Fruit fly (Drosophila melanogaster) whole organism, embryonic: ENCODE measurements around the gene dyw.

Experiments
- CG11695 ChIP-seq: fragments of 200-800 bp; sonication (Bioruptor generic); IDR thresholded peaks from 3 replicates; pipeline ENCODE4 v1.3.6; 2022; ENCODE audit warnings: missing biosample characterization, missing genetic modification characterization
- CG11696 ChIP-seq: fragments of 200-800 bp; sonication (Bioruptor generic); IDR thresholded peaks from 2 replicates; pipeline ENCODE4 v1.3.6; 2022; ENCODE audit warnings: missing biosample characterization, missing genetic modification characterization
- CG11723 ChIP-seq: fragments of 200-800 bp; sonication (Bioruptor generic); optimal IDR thresholded peaks from 2 replicates; lab custom pipeline; 2017; ENCODE audit warnings: missing biosample characterization, mild to moderate bottlenecking, missing genetic modification characterization
- CG13624 ChIP-seq: fragments of 200-800 bp; sonication (Bioruptor generic); optimal IDR thresholded peaks from 2 replicates; lab custom pipeline; 2016; ENCODE audit warnings: missing biosample characterization, missing genetic modification characterization
- CG15011 ChIP-seq: fragments of 200-800 bp; sonication (Bioruptor generic); optimal IDR thresholded peaks from 3 replicates; lab custom pipeline; 2018; ENCODE audit warnings: missing biosample characterization, mild to moderate bottlenecking, missing genetic modification characterization
- CG1603 ChIP-seq: fragments of 200-800 bp; sonication (Bioruptor generic); optimal IDR thresholded peaks from 2 replicates; lab custom pipeline; 2019; ENCODE audit warnings: missing biosample characterization, mild to moderate bottlenecking, missing genetic modification characterization, moderate library complexity
- CG16779 ChIP-seq: fragments of 200-800 bp; sonication (Bioruptor generic); IDR thresholded peaks from 2 replicates; pipeline ENCODE4 v1.3.6; 2022; ENCODE audit warnings: missing biosample characterization, missing genetic modification characterization
- CG16813 ChIP-seq: fragments of 200-800 bp; sonication (Bioruptor generic); IDR thresholded peaks from 3 replicates; pipeline ENCODE4 v1.3.6; 2022; ENCODE audit warnings: missing biosample characterization, missing genetic modification characterization; ENCODE audit not compliant: partially characterized antibody
- CG17186 ChIP-seq: fragments of 200-800 bp; sonication (Bioruptor generic); optimal IDR thresholded peaks from 3 replicates; lab custom pipeline; 2017; ENCODE audit warnings: missing biosample characterization, missing genetic modification reagents, missing genetic modification characterization
- CG18011 ChIP-seq: fragments of 200-800 bp; sonication (Bioruptor generic); optimal IDR thresholded peaks from 2 replicates; lab custom pipeline; 2017; ENCODE audit warnings: missing biosample characterization, missing genetic modification characterization, mild to moderate bottlenecking, moderate library complexity, missing genotype
- CG18476 ChIP-seq: fragments of 200-800 bp; sonication (Bioruptor generic); optimal IDR thresholded peaks from 2 replicates; lab custom pipeline; 2016; ENCODE audit warnings: missing biosample characterization, mild to moderate bottlenecking, missing genetic modification characterization
- CG18599 ChIP-seq: fragments of 200-800 bp; sonication (Bioruptor generic); optimal IDR thresholded peaks from 3 replicates; lab custom pipeline; 2017; ENCODE audit warnings: missing biosample characterization, missing genetic modification characterization, mild to moderate bottlenecking, moderate library complexity, missing genetic modification reagents
- CG31441 ChIP-seq: fragments of 200-800 bp; sonication (Bioruptor generic); IDR thresholded peaks from 2 replicates; pipeline ENCODE4 v1.3.6; 2022; ENCODE audit warnings: missing biosample characterization, missing genetic modification characterization
- CG3163 ChIP-seq: fragments of 200-800 bp; sonication (Bioruptor generic); optimal IDR thresholded peaks from 3 replicates; lab custom pipeline; 2016; ENCODE audit warnings: missing biosample characterization, missing genetic modification characterization
- CG4404 ChIP-seq: fragments of 200-800 bp; sonication (Bioruptor generic); IDR thresholded peaks from 2 replicates; pipeline ENCODE4 v1.3.6; 2022; ENCODE audit warnings: missing biosample characterization, missing genetic modification characterization
- CG4854 ChIP-seq: fragments of 200-800 bp; sonication (Bioruptor generic); optimal IDR thresholded peaks from 2 replicates; lab custom pipeline; 2016; ENCODE audit warnings: missing biosample characterization, missing genetic modification characterization, inconsistent platforms
- CG6683 ChIP-seq: fragments of 200-800 bp; sonication (Bioruptor generic); optimal IDR thresholded peaks from 2 replicates; lab custom pipeline; 2017; ENCODE audit warnings: missing biosample characterization, mild to moderate bottlenecking, missing genetic modification characterization, missing genetic modification reagents
- CG7556 ChIP-seq: fragments of 200-800 bp; sonication (Bioruptor generic); optimal IDR thresholded peaks from 2 replicates; lab custom pipeline; 2017; ENCODE audit warnings: missing biosample characterization, mild to moderate bottlenecking, missing genetic modification characterization
- CG9215 ChIP-seq: fragments of 200-800 bp; sonication (Bioruptor generic); IDR thresholded peaks from 2 replicates; pipeline ENCODE4 v1.3.6; 2022; ENCODE audit warnings: missing biosample characterization, missing genetic modification characterization
- CG9797 ChIP-seq: fragments of 200-800 bp; sonication (Bioruptor generic); optimal IDR thresholded peaks from 3 replicates; lab custom pipeline; 2018; ENCODE audit warnings: missing biosample characterization, mild to moderate bottlenecking, missing genetic modification characterization
- CHES-1-like ChIP-seq: fragments of 200-800 bp; sonication (Bioruptor generic); optimal IDR thresholded peaks from 2 replicates; lab custom pipeline; 2016; ENCODE audit warnings: missing biosample characterization, missing genetic modification characterization
- D19A ChIP-seq: fragments of 200-800 bp; optimal IDR thresholded peaks from 3 replicates; lab custom pipeline; 2019; ENCODE audit warnings: missing biosample characterization, mild to moderate bottlenecking, missing genetic modification characterization, moderate library complexity
- Deaf1 ChIP-seq: fragments of 200-800 bp; optimal IDR thresholded peaks from 3 replicates; lab custom pipeline; 2019; ENCODE audit warnings: missing biosample characterization, mild to moderate bottlenecking, missing genetic modification characterization, moderate library complexity
- Fer2 ChIP-seq: fragments of 200-800 bp; sonication (Bioruptor generic); optimal IDR thresholded peaks from 2 replicates; lab custom pipeline; 2018; ENCODE audit warnings: missing biosample characterization, mild to moderate bottlenecking, missing genetic modification characterization, moderate library complexity
- Gsc ChIP-seq: fragments of 200-800 bp; sonication (Bioruptor generic); IDR thresholded peaks from 2 replicates; pipeline ENCODE4 v1.3.6; 2022; ENCODE audit warnings: missing biosample characterization, missing genetic modification characterization
- NK7.1 ChIP-seq: fragments of 200-800 bp; sonication (Bioruptor generic); optimal IDR thresholded peaks from 3 replicates; lab custom pipeline; 2016; ENCODE audit warnings: missing biosample characterization, missing genetic modification characterization
- Oaz ChIP-seq: fragments of 200-800 bp; sonication (Bioruptor generic); IDR thresholded peaks from 2 replicates; pipeline ENCODE4 v1.3.6; 2022; ENCODE audit warnings: missing biosample characterization, missing genetic modification characterization
- Rx ChIP-seq: fragments of 200-800 bp; sonication (Bioruptor generic); IDR thresholded peaks from 2 replicates; pipeline ENCODE4 v1.3.6; 2022; ENCODE audit warnings: missing biosample characterization, missing genetic modification characterization
- Sox100B ChIP-seq: fragments of 200-800 bp; sonication (Bioruptor generic); optimal IDR thresholded peaks from 3 replicates; lab custom pipeline; 2018; ENCODE audit warnings: missing biosample characterization, mild to moderate bottlenecking, missing genetic modification characterization
- Sox102F ChIP-seq: fragments of 200-800 bp; sonication (Bioruptor generic); optimal IDR thresholded peaks from 2 replicates; lab custom pipeline; 2018; ENCODE audit warnings: missing biosample characterization, mild to moderate bottlenecking, missing genetic modification characterization, moderate library complexity
- Tbp ChIP-seq: fragments of >200 bp; optimal IDR thresholded peaks from 2 replicates; lab custom pipeline; 2018; ENCODE audit warnings: missing biosample characterization, missing genetic modification characterization
- br ChIP-seq: fragments of >200 bp; optimal IDR thresholded peaks from 2 replicates; lab custom pipeline; 2017
- corto ChIP-seq: fragments of 200-800 bp; sonication (Bioruptor generic); optimal IDR thresholded peaks from 2 replicates; lab custom pipeline; 2016; ENCODE audit warnings: missing biosample characterization, mild to moderate bottlenecking, missing genetic modification characterization, moderate library complexity
- crol ChIP-seq: fragments of 200-800 bp; sonication (Bioruptor generic); IDR thresholded peaks from 2 replicates; pipeline ENCODE4 v1.3.6; 2022; ENCODE audit warnings: missing biosample characterization, missing genetic modification characterization
- cwo ChIP-seq: fragments of 200-800 bp; sonication (Bioruptor generic); optimal IDR thresholded peaks from 3 replicates; lab custom pipeline; 2017; ENCODE audit warnings: missing biosample characterization, missing genetic modification characterization, mild to moderate bottlenecking, moderate library complexity, missing genetic modification reagents
- gcm2 ChIP-seq: fragments of 200-800 bp; sonication (Bioruptor generic); optimal IDR thresholded peaks from 2 replicates; lab custom pipeline; 2016; ENCODE audit warnings: missing biosample characterization, missing genetic modification characterization
- hkb ChIP-seq, 2 experiments: fragments of 200-800 bp in 1 of 2; fragments of >200 bp in 1 of 2; sonication (Bioruptor generic) in 1 of 2; IDR thresholded peaks in 1 of 2; optimal IDR thresholded peaks in 1 of 2; 2 replicates each; pipeline versions ENCODE4 v1.3.6 to Lab custom; 2017 to 2022; ENCODE audit warnings: missing biosample characterization in 1 of 2, missing genetic modification characterization in 1 of 2
- lov ChIP-seq, 2 experiments: fragments of 200-800 bp in 1 of 2; fragments of >200 bp in 1 of 2; sonication (Bioruptor generic) in 1 of 2; IDR thresholded peaks in 1 of 2; optimal IDR thresholded peaks in 1 of 2; 2 replicates in 1 of 2; 3 replicates in 1 of 2; pipeline versions ENCODE4 v1.3.6 to Lab custom; 2017 to 2022; ENCODE audit warnings: missing biosample characterization in 1 of 2, missing genetic modification characterization in 1 of 2
- luna ChIP-seq: fragments of 200-800 bp; sonication (Bioruptor generic); optimal IDR thresholded peaks from 2 replicates; lab custom pipeline; 2016; ENCODE audit warnings: missing biosample characterization, missing genetic modification characterization
- nau ChIP-seq: fragments of 200-800 bp; sonication (Bioruptor generic); optimal IDR thresholded peaks from 3 replicates; lab custom pipeline; 2017; ENCODE audit warnings: missing biosample characterization, mild to moderate bottlenecking, missing genetic modification characterization, missing genetic modification reagents
- oc ChIP-seq: fragments of 200-800 bp; sonication (Bioruptor generic); optimal IDR thresholded peaks from 2 replicates; lab custom pipeline; 2018; ENCODE audit warnings: missing biosample characterization, mild to moderate bottlenecking, missing genetic modification characterization, moderate library complexity
- odd ChIP-seq: fragments of 200-800 bp; sonication (Bioruptor generic); optimal IDR thresholded peaks from 2 replicates; lab custom pipeline; 2017; ENCODE audit warnings: missing biosample characterization, mild to moderate bottlenecking, missing genetic modification characterization
- pfk ChIP-seq: fragments of 200-800 bp; sonication (Bioruptor generic); optimal IDR thresholded peaks from 2 replicates; lab custom pipeline; 2018; ENCODE audit warnings: missing biosample characterization, mild to moderate bottlenecking, missing genetic modification characterization, moderate library complexity
- pita ChIP-seq: fragments of 200-800 bp; sonication (Bioruptor generic); optimal IDR thresholded peaks from 2 replicates; lab custom pipeline; 2017; ENCODE audit warnings: missing biosample characterization, mild to moderate bottlenecking, missing genetic modification characterization
- ranshi ChIP-seq: fragments of 200-800 bp; sonication (Bioruptor generic); IDR thresholded peaks from 2 replicates; pipeline ENCODE4 v1.3.6; 2022; ENCODE audit warnings: missing biosample characterization, missing genetic modification characterization
- ro ChIP-seq: fragments of 200-800 bp; sonication (Bioruptor generic); IDR thresholded peaks from 2 replicates; pipeline ENCODE4 v1.3.6; 2022; ENCODE audit warnings: missing biosample characterization, missing genetic modification characterization
- slp2 ChIP-seq: fragments of 200-800 bp; sonication (Bioruptor generic); optimal IDR thresholded peaks from 2 replicates; lab custom pipeline; 2016; ENCODE audit warnings: missing biosample characterization, missing genetic modification characterization
- sob ChIP-seq: fragments of 200-800 bp; sonication (Bioruptor generic); IDR thresholded peaks from 2 replicates; pipeline ENCODE4 v1.3.6; 2022; ENCODE audit warnings: missing biosample characterization, missing genetic modification characterization
- sqz ChIP-seq: fragments of 200-800 bp; sonication (Bioruptor generic); optimal IDR thresholded peaks from 3 replicates; lab custom pipeline; 2018; ENCODE audit warnings: missing biosample characterization, mild to moderate bottlenecking, missing genetic modification characterization
- sr ChIP-seq: fragments of 200-800 bp; sonication (Bioruptor generic); IDR thresholded peaks from 3 replicates; pipeline ENCODE4 v1.3.6; 2022; ENCODE audit warnings: missing biosample characterization, missing genetic modification characterization

Gene dyw

DNA sequence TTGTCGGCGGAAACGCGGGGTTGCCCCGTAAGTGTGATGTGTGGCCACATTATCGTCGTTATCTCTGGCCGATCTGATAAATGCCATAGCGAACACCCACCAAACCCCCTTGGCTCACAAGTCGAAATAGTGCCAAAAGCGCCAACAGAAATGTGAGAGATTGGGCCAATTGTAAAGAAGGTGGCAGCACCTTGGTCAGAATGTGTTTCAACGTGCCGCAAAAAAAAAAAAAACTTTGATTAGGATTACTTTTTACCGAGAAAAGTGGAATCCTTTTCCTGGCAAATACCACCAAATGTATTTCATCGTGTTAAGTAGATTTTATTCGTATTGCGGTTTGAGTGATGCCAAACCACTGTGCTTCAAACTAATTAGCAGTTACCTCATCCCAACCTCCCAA lies 49.3 kb upstream of the dyw start (continued):
- TF ChIP-seq cwo (peak; percentile 87), CG18011 (GFP tag; lab: Kevin White, UChicago) (peak; percentile 59), CHES-1-like (GFP tag; lab: Kevin White, UChicago) (peak; percentile 85), luna (peak; percentile 69), Fer2 (tag; lab: Kevin White, UChicago) (peak; percentile 54), Sox102F (GFP tag; lab: Kevin White, UChicago) (peak; percentile 79), CG31441 (GFP tag; lab: Robert Waterston, UW) (peak; percentile 66; the same call in 1 of the 2 replicates), Oaz (peak; percentile 85), sr (GFP tag; lab: Robert Waterston, UW) (peak; percentile 74; the same call in 2 of the 3 replicates), pita (GFP tag; lab: Kevin White, UChicago) (no peak), sob (GFP tag; lab: Robert Waterston, UW) (peak; percentile 93), CG17186 (GFP tag; lab: Kevin White, UChicago) (no peak), D19A (no peak), pfk (GFP tag; lab: Kevin White, UChicago) (no peak), nau (peak; percentile 66), hkb (optimal IDR thresholded peaks at IDR 0.05; lab: Kevin White, UChicago) (no peak), hkb (GFP tag; IDR thresholded peaks at IDR 0.05; lab: Robert Waterston, UW) (peak; percentile 88), br (lab: Kevin White, UChicago) (no peak), CG16813 (no peak), CG1603 (tag; lab: Kevin White, UChicago) (peak; percentile 20), CG11695 (GFP tag; lab: Robert Waterston, UW) (peak; percentile 88), CG15011 (GFP tag; lab: Kevin White, UChicago) (peak; percentile 73), odd (peak; percentile 66), Gsc (peak; percentile 49; the same call in 1 of the 2 replicates), CG4404 (peak; percentile 63), CG13624 (GFP tag; lab: Kevin White, UChicago) (peak; percentile 81), CG11696 (GFP tag; lab: Robert Waterston, UW) (peak; percentile 76), CG4854 (peak; percentile 47), ranshi (peak; percentile 84), Rx (GFP tag; lab: Robert Waterston, UW) (peak; percentile 79), CG16779 (peak; percentile 83), CG7556 (GFP tag; lab: Kevin White, UChicago) (peak; percentile 59), CG6683 (GFP tag; lab: Kevin White, UChicago) (peak; percentile 56), CG3163 (peak; percentile 60), corto (no peak), Deaf1 (no peak), CG9215 (GFP tag; lab: Robert Waterston, UW) (peak; percentile 81), CG18476 (peak; percentile 64), CG11723 (peak; percentile 13), Sox100B (GFP tag; lab: Kevin White, UChicago) (peak; percentile 43), Tbp (GFP tag; lab: Kevin White, UChicago) (no peak), NK7.1 (GFP tag; lab: Kevin White, UChicago) (peak; percentile 58), oc (tag; lab: Kevin White, UChicago) (no peak), CG9797 (GFP tag; lab: Kevin White, UChicago) (no peak), crol (peak; percentile 79), lov (optimal IDR thresholded peaks at IDR 0.05; lab: Kevin White, UChicago) (no peak), lov (GFP tag; IDR thresholded peaks at IDR 0.05; lab: Robert Waterston, UW) (peak; percentile 79; the same call in 2 of the 3 replicates), sqz (GFP tag; lab: Kevin White, UChicago) (no peak), slp2 (GFP tag; lab: Kevin White, UChicago) (peak; percentile 75), gcm2 (peak; percentile 56), ro (GFP tag; lab: Robert Waterston, UW) (no peak), CG18599 (GFP tag; lab: Kevin White, UChicago) (peak; percentile 92)
